Fruit fly (Drosophila melanogaster): ENCODE results near the gene Mfe2.

Mfe2 gene

DNA sequence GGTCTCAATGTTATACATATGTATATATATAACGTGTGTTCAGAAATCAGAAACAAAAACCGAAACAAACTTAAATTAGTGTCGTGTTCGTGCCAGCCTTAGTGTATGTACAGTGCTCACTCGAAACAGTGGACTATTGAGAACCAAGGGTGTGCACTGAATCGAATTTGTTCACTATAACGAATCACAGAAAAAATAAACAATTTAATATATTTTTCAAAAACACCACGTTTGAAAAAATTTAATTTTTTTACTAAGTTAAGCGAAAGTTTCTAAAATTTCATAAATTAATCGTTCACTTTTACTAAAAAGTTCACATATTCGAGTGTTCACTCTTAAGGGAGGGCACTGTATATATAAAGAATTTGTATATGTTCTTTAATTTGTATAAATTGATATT, 14.4 kb downstream of the Mfe2 start (continued):
- no peak for TF ChIP-seq CG11294 (GFP tag; IDR thresholded peaks at IDR 0.05)
- peak; percentile 34 for TF ChIP-seq topi (GFP tag; optimal IDR thresholded peaks at IDR 0.05)

DNA sequence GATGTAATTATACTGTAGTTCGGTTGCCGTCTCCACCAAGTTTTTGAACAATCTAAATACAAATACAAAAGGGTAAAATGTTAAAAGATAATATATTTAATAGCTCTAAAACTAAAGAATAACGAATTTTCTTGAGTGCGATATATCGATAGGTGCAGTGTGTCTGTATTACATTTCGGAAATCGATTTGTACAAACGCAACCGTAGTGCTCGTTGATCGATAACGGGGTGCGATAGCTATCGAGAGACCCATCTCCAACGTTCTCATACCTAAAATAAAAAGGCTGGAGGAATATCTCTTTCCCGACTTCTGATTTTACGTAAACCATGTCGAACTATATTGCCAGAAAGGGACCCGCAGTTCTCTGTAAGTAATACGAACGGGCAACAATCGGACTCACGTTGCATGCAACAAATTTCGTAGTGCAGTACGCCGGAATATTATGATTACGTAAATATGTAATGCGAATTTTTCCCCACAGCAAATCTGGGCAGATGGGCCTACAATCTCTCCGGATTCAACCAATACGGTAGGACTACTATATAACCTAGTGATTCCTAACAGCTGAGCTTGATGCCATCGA, 15.4 kb downstream of the Mfe2 start, which contains the start of gene UQCR-14:
Gene UQCR-14 (plus strand): TSS at position 206 of the 584 bp plus-strand sequence.
- TF ChIP-seq CG10669 (GFP tag; optimal IDR thresholded peaks at IDR 0.05), result no peak
- peak; percentile 19 for TF ChIP-seq CG31627 (GFP tag; optimal IDR thresholded peaks at IDR 0.05)
- peak; percentile 6 for TF ChIP-seq CG10631 (GFP tag; optimal IDR thresholded peaks at IDR 0.05)
- no peak for TF ChIP-seq CG8632 (GFP tag; optimal IDR thresholded peaks at IDR 0.05)
- TF ChIP-seq Sox14 (GFP tag; optimal IDR thresholded peaks at IDR 0.05), result peak; percentile 12
- peak; percentile 43 for TF ChIP-seq topi (GFP tag; optimal IDR thresholded peaks at IDR 0.05)
- TF ChIP-seq Hr38 (GFP tag; optimal IDR thresholded peaks at IDR 0.05), result no peak
- TF ChIP-seq dsx (GFP tag; optimal IDR thresholded peaks at IDR 0.05; ENCODE audit: poor library complexity, severe bottlenecking), result peak; percentile 34
- peak; percentile 9 for TF ChIP-seq lz (GFP tag; optimal IDR thresholded peaks at IDR 0.05)
- peak; percentile 46 for TF ChIP-seq esn (GFP tag; optimal IDR thresholded peaks at IDR 0.05)
- peak; percentile 74 for TF ChIP-seq Eip78C (GFP tag)
- peak; percentile 10 for TF ChIP-seq Sox102F (GFP tag; optimal IDR thresholded peaks at IDR 0.05)
- peak; percentile 12 for TF ChIP-seq CG1621 (tag; optimal IDR thresholded peaks at IDR 0.05)
- TF ChIP-seq cyc (GFP tag; optimal IDR thresholded peaks at IDR 0.05), result peak; percentile 8
- TF ChIP-seq vri (GFP tag; optimal IDR thresholded peaks at IDR 0.05), result peak; percentile 43
- no peak for TF ChIP-seq CG6792 (GFP tag; optimal IDR thresholded peaks at IDR 0.05)
- peak; percentile 19 for TF ChIP-seq achi (GFP tag; optimal IDR thresholded peaks at IDR 0.05)

DNA sequence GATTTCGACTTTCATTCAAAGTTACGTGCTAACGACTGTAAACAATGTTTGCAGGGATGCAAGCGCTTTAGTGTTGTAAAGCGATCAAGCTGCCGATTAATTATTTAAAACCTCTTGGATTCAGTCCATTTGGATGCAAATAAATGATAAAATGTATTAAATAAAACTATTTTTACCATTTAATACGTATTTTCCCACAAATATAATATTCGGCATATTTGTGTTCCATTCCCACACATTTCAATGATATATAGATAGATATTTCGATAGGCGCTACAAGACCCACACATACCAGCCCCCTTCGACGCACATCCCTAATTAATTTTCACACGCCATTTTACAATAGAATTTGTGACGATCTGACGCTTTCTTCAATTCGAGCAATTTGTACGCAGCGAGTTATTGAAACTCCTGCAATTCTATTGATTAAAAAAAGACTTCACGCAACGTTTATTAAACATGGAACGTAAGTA, 17.8 kb downstream of the Mfe2 start, which contains the start of the genes CG32576 and caz:
Gene CG32576 (minus strand): TSS at position 42 of the 473 bp plus-strand sequence.
Gene caz (plus strand): TSS at position 319 of the 473 bp plus-strand sequence.
- TF ChIP-seq svp (GFP tag), result no peak
- TF ChIP-seq fkh (GFP tag; optimal IDR thresholded peaks at IDR 0.05), result peak; percentile 94
- peak; percentile 49 for TF ChIP-seq esn (GFP tag; optimal IDR thresholded peaks at IDR 0.05)
- peak; percentile 51 for TF ChIP-seq CG10631 (GFP tag; optimal IDR thresholded peaks at IDR 0.05)
- no peak for TF ChIP-seq CG11902 (GFP tag; optimal IDR thresholded peaks at IDR 0.05)
- TF ChIP-seq Blimp-1 (GFP tag; optimal IDR thresholded peaks at IDR 0.05), result peak; percentile 8
- TF ChIP-seq acj6 (GFP tag; optimal IDR thresholded peaks at IDR 0.05), result peak; percentile 46
- peak; percentile 23 for TF ChIP-seq vri (GFP tag; optimal IDR thresholded peaks at IDR 0.05)
- TF ChIP-seq CG6276 (GFP tag; optimal IDR thresholded peaks at IDR 0.05), result no peak
- peak; percentile 8 for TF ChIP-seq Eip78C (GFP tag)
- peak; percentile 3 for TF ChIP-seq cyc (GFP tag; optimal IDR thresholded peaks at IDR 0.05)
- peak; percentile 23 for TF ChIP-seq CG3032 (tag; optimal IDR thresholded peaks at IDR 0.05)
- TF ChIP-seq achi (GFP tag; optimal IDR thresholded peaks at IDR 0.05), result peak; percentile 47
- peak; percentile 12 for TF ChIP-seq lz (GFP tag; optimal IDR thresholded peaks at IDR 0.05)
- TF ChIP-seq dsx (GFP tag; optimal IDR thresholded peaks at IDR 0.05; ENCODE audit: poor library complexity, severe bottlenecking), result peak; percentile 88
- no peak for TF ChIP-seq spab (GFP tag; optimal IDR thresholded peaks at IDR 0.05)
- peak; percentile 43 for TF ChIP-seq Sox102F (GFP tag; optimal IDR thresholded peaks at IDR 0.05)
- TF ChIP-seq Hr38 (GFP tag; optimal IDR thresholded peaks at IDR 0.05), result no peak
- peak; percentile 13 for TF ChIP-seq CG6792 (GFP tag; optimal IDR thresholded peaks at IDR 0.05)

DNA sequence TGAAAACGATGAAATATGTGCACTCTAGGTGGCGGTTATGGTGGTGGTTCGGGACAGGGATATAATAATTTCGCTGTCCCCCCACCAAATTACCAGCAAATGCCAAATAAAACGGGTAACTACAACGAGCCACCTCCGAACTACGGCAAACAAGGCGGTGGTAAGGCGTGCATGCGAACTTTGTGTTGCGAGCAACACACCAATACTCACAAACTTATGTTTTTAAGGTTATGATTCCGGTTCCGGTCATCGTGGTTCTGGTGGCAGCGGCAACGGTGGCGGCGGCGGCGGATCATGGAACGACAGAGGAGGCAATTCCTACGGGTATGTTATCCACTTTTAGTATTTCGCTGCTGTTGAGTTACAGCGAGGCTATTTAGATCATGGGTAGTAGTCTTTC, 18.2 kb downstream of the Mfe2 start:
- TF ChIP-seq CG1621 (tag; optimal IDR thresholded peaks at IDR 0.05) (no peak), CG8119 (GFP tag; IDR thresholded peaks at IDR 0.05) (no peak), vri (GFP tag; optimal IDR thresholded peaks at IDR 0.05) (no peak)

DNA sequence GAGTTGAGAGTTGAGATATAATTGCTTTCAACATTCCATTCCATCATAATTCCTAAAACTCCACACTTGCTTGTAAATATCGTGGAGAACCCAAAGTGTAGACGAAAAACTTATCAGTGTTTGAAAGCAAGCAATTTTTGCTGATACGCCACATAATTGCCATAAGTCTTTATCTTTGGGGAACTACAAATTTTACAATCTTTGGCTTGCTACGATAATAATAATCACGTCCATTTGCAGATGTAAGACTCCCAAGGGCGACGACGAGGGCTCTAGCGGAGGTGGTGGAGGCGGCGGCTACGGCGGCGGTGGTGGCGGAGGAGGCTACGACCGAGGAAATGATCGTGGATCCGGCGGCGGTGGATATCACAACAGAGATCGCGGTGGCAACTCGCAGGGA, 21.9 kb downstream of the Mfe2 start:
- TF ChIP-seq Sox14 (GFP tag; optimal IDR thresholded peaks at IDR 0.05) (no peak), Ets96B (tag; optimal IDR thresholded peaks at IDR 0.05) (no peak), Hr39 (GFP tag; optimal IDR thresholded peaks at IDR 0.05) (no peak), CG6163 (GFP tag; IDR thresholded peaks at IDR 0.05) (no peak)
